Worm (Caenorhabditis elegans): ENCODE measurements around the gene sel-9.

sel-9 gene

DNA sequence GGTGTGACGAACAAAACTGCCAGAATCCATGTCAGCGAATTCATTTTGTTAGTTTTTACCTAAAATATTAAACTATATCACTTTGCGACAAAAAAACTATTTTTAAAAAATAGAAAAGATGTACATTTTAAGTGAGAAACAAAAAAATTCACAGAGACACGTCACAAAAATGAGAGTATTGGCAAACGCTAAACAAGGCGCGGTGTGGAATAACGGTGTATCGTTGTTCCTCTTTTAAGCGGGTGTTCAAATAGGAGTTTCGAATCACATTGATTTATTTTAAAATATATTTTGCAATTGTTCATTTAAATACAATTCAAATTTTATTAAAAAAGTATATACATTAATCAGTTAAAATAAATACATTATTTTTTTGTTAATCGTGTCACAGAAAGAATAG is at the start of gene sel-9:
Gene sel-9 (minus strand): TSS at position 59 of the 400 bp plus-strand sequence.
- no peak for TF ChIP-seq ceh-14 (tag; optimal IDR thresholded peaks at IDR 0.05)
- no peak for TF ChIP-seq ahr-1 (tag; optimal IDR thresholded peaks at IDR 0.05)
- TF ChIP-seq elt-2 (tag; optimal IDR thresholded peaks at IDR 0.05), result peak; percentile 6
- TF ChIP-seq fkh-6 (tag; optimal IDR thresholded peaks at IDR 0.05), result no peak
- TF ChIP-seq K02D7.2 (tag; optimal IDR thresholded peaks at IDR 0.05), result no peak
- no peak for TF ChIP-seq ceh-30 (tag; optimal IDR thresholded peaks at IDR 0.05)
- no peak for TF ChIP-seq elt-4 (tag; optimal IDR thresholded peaks at IDR 0.05)

DNA sequence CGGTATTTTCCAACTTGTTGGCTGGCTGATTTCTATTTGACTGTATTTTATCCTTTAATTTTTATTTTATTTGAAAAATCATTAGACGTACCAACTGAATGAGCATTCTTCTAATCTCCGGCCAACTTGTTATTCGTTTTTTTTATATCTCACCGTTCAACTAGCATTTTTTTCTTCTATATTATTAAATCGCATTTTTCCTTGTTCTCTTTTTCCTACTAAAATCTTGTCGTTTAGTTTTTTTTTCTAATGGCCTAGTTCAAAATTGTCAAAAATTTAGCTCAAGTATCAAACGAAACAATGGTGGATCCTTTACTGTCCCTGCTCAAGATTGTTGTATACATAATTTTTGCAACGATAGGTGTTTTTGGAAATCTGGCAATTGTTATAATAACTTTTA is 49.0 kb upstream of the sel-9 start, which contains the start of gene srsx-22:
Gene srsx-22 (plus strand): TSS at position 301 of the 400 bp plus-strand sequence.
- no peak for TF ChIP-seq tbx-2 (tag; optimal IDR thresholded peaks at IDR 0.05)
- TF ChIP-seq ceh-6 (GFP tag; optimal IDR thresholded peaks at IDR 0.05), result no peak
- no peak for TF ChIP-seq madf-2 (tag; optimal IDR thresholded peaks at IDR 0.05)

DNA sequence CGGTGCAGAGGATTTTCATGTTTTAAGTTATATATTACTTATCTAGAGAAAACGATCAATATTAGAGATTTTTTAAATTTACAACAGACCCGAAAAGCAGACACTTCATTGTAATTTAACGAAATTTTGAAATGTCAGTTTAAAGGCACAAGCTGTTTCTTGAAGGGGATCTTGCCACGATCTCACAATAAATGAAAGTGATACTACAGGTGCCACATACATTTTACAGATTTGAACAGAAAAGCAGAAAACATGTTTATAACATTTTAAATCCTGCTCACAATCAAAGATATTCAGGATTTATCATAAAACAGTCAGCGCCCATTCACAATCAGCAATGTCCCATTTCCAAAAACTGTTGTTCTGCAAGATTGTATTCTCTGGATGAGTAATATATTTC is 47.6 kb upstream of the sel-9 start:
- TF ChIP-seq ceh-19 (GFP tag; optimal IDR thresholded peaks at IDR 0.05), result no peak
- no peak for TF ChIP-seq lin-11 (tag; optimal IDR thresholded peaks at IDR 0.05)
- TF ChIP-seq fkh-10 (GFP tag; optimal IDR thresholded peaks at IDR 0.05), result no peak
- TF ChIP-seq unc-3 (GFP tag; conservative IDR thresholded peaks at IDR 0.05), result no peak
- no peak for TF ChIP-seq unc-3 (tag; optimal IDR thresholded peaks at IDR 0.05)
- no peak for TF ChIP-seq mec-3 (tag; optimal IDR thresholded peaks at IDR 0.05; ENCODE audit: borderline replicate concordance)
- no peak for TF ChIP-seq hlh-6 (tag; optimal IDR thresholded peaks at IDR 0.05)
- no peak for TF ChIP-seq nhr-11 (tag; optimal IDR thresholded peaks at IDR 0.05)
- no peak for TF ChIP-seq hlh-15 (tag; optimal IDR thresholded peaks at IDR 0.05)
- TF ChIP-seq ceh-9 (tag; optimal IDR thresholded peaks at IDR 0.05), result no peak

DNA sequence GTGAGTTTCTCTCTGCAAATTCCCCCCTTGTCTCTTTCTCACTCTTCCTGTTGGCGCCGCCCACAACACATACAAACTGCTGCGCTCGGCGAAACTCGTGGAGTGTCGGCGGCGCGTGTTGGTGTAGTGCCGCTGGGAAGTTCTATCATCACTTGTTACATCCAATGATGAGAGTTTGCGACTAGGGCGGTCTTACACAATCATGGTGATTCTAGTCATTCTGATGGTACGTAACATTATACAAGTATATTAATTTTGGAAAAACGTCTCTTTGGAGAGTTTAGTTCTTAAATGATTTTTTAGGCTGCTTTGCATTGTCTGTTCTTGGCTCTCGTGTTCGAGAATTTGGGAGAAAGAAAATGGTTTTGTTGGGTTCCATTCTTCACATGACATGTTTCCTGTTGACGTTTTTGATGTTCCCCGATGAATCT is 46.6 kb upstream of the sel-9 start:
- TF ChIP-seq ceh-18 (tag; optimal IDR thresholded peaks at IDR 0.05) (peak; percentile 62), nfya-1 (tag; optimal IDR thresholded peaks at IDR 0.05) (peak; percentile 42), unc-55 (GFP tag; optimal IDR thresholded peaks at IDR 0.05) (peak; percentile 15), pha-2 (tag; optimal IDR thresholded peaks at IDR 0.05) (no peak), elt-2 (tag; optimal IDR thresholded peaks at IDR 0.05) (peak; percentile 42), ceh-19 (GFP tag; optimal IDR thresholded peaks at IDR 0.05) (no peak), C08G9.2 (tag; optimal IDR thresholded peaks at IDR 0.05) (peak; percentile 32), lin-11 (tag; optimal IDR thresholded peaks at IDR 0.05) (no peak), T23F11.4 (GFP tag; optimal IDR thresholded peaks at IDR 0.05) (no peak), pat-9 (tag; optimal IDR thresholded peaks at IDR 0.05) (no peak), ama-1 (optimal IDR thresholded peaks at IDR 0.05) (peak; percentile 89), ceh-31 (tag; optimal IDR thresholded peaks at IDR 0.05) (peak; percentile 0), tbx-2 (tag; optimal IDR thresholded peaks at IDR 0.05) (peak; percentile 34), lim-6 (tag; optimal IDR thresholded peaks at IDR 0.05) (no peak), ceh-34 (tag; optimal IDR thresholded peaks at IDR 0.05) (no peak), unc-86 (tag; optimal IDR thresholded peaks at IDR 0.05) (no peak)

DNA sequence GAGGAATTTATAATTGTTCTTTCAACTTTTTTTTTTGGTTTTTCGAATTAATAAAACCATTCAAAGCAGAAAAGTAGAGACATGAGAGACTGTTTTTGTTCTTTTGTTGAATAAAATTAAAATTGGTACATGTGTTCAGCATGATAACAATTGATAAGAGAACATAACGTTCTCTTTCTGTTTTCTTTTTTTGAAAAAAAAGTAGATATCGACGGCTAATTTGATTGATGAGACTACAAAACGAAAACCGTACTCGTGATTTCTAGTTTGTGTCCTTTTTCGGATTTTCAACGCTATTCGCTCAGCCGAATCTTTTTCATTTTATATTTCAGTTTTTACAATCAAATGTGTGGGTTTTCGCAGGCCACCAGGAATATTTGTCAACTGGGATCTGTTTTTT is 43.1 kb upstream of the sel-9 start, which contains the start of gene C08D8.1:
Gene C08D8.1 (plus strand): TSS at position 324 of the 400 bp plus-strand sequence.
- TF ChIP-seq syd-9 (tag; optimal IDR thresholded peaks at IDR 0.05) (no peak), ceh-6 (GFP tag; optimal IDR thresholded peaks at IDR 0.05) (no peak), ama-1 (optimal IDR thresholded peaks at IDR 0.05) (no peak), fkh-6 (tag; optimal IDR thresholded peaks at IDR 0.05) (no peak)

DNA sequence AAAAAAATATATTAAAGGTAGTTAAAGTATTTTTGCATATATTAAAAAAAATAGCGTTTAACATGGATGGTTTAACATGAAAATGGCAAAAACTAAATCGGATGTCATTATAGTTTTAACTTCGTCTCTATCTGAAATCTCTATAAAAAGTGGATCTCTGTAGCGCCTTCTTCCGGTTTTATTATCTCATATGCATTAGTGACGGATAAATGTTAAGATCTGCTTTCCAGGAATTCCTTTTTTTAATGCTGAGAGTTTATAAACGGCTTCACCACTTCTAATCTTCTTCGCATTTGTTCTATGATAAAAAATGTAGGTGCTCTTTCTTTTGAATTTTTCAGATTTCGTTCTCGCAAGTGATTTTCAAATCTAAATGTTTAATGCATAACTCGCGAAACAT is 40.0 kb upstream of the sel-9 start:
- TF ChIP-seq ceh-30 (tag; optimal IDR thresholded peaks at IDR 0.05) (no peak), pros-1 (tag; optimal IDR thresholded peaks at IDR 0.05) (no peak), eyg-1 (tag; optimal IDR thresholded peaks at IDR 0.05) (no peak), rnt-1 (tag; optimal IDR thresholded peaks at IDR 0.05) (no peak), sox-4 (tag; optimal IDR thresholded peaks at IDR 0.05) (no peak), pha-4 (tag; optimal IDR thresholded peaks at IDR 0.05) (no peak), elt-2 (tag; optimal IDR thresholded peaks at IDR 0.05) (no peak), unc-3 (GFP tag; conservative IDR thresholded peaks at IDR 0.05) (no peak), unc-3 (tag; optimal IDR thresholded peaks at IDR 0.05) (no peak), fkh-10 (GFP tag; optimal IDR thresholded peaks at IDR 0.05) (no peak), ceh-48 (tag; optimal IDR thresholded peaks at IDR 0.05) (no peak), zip-5 (tag; optimal IDR thresholded peaks at IDR 0.05) (no peak)

All from whole organism, late embryonic.